Fruit fly (Drosophila melanogaster) whole organism, embryonic: ENCODE results near the gene CG16717.

ENCODE experiments used
- BEAF-32 ChIP-seq: fragments of 200-800 bp; sonication (Bioruptor generic); optimal IDR thresholded peaks from 3 replicates; lab custom pipeline; 2017; ENCODE audit warnings: missing biosample characterization, missing genetic modification characterization, mild to moderate bottlenecking, moderate library complexity, missing genetic modification reagents
- CG10267 ChIP-seq: fragments of 200-800 bp; sonication (Bioruptor generic); optimal IDR thresholded peaks from 2 replicates; lab custom pipeline; 2018; ENCODE audit warnings: missing biosample characterization, mild to moderate bottlenecking, missing genetic modification characterization, moderate library complexity
- CG12659 ChIP-seq: fragments of 200-800 bp; sonication (Bioruptor generic); optimal IDR thresholded peaks from 3 replicates; lab custom pipeline; 2017; ENCODE audit warnings: mild to moderate bottlenecking, missing biosample characterization, missing genetic modification reagents, missing genetic modification characterization
- CG13287 ChIP-seq: fragments of 200-800 bp; sonication (Bioruptor generic); IDR thresholded peaks from 2 replicates; pipeline ENCODE4 v1.3.6; 2022; ENCODE audit warnings: missing biosample characterization, missing genetic modification characterization; ENCODE audit not compliant: partially characterized antibody
- CG43689 ChIP-seq: fragments of 200-800 bp; sonication (Bioruptor generic); IDR thresholded peaks from 2 replicates; pipeline ENCODE4 v1.3.6; 2022; ENCODE audit warnings: missing biosample characterization, missing genetic modification characterization
- Dek ChIP-seq: fragments of 200-800 bp; sonication (Bioruptor generic); optimal IDR thresholded peaks from 3 replicates; lab custom pipeline; 2019; ENCODE audit warnings: missing biosample characterization, mild to moderate bottlenecking, missing genetic modification characterization, moderate library complexity
- HmgZ ChIP-seq: fragments of 200-800 bp; sonication (Bioruptor generic); optimal IDR thresholded peaks from 2 replicates; lab custom pipeline; 2018; ENCODE audit warnings: missing biosample characterization, mild to moderate bottlenecking, missing genetic modification characterization
- MESR4 ChIP-seq: fragments of 200-800 bp; sonication (Bioruptor generic); optimal IDR thresholded peaks from 2 replicates; lab custom pipeline; 2018; ENCODE audit warnings: missing biosample characterization, mild to moderate bottlenecking, missing genetic modification characterization, moderate library complexity
- Side ChIP-seq: fragments of 200-800 bp; sonication (Bioruptor generic); optimal IDR thresholded peaks from 2 replicates; lab custom pipeline; 2016; ENCODE audit warnings: missing biosample characterization, missing genetic modification characterization
- caup ChIP-seq: fragments of 200-800 bp; sonication (Bioruptor generic); optimal IDR thresholded peaks from 3 replicates; lab custom pipeline; 2017; ENCODE audit warnings: missing biosample characterization, mild to moderate bottlenecking, missing genetic modification characterization, moderate library complexity; ENCODE audit not compliant: severe bottlenecking

The CG16717 gene

DNA sequence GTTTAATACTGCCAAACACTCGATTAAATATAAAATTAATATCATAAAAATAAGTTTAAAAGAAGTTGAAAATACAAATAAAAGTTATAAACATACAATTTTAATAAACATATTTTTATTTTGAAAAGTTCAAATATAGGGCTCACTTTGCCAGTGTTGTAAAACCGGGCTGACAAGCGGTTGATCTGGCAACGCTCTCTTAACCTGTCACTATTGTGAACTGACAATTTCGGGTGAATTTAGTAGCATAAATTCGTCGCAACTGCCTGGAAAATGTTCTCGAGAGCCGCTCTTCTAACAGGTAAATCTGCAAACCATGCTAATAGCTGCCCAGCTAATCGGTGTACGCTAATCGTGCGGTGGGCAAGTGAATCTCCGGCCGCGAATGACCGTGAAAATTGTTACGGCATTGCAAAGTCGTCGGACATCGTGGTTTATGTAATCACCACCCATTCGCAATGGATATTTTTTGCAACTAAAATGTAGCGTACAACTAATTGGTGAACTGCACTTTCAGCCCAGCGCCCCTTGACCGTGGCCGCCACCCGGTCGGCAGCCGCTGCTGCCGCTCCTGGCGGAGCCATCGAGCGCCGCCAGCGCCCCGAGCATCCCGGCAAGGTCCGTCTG, 50.9 kb downstream of the CG16717 start, which contains the start of gene ATPsynB (continued):
- TF ChIP-seq BEAF-32 (GFP tag; lab: Kevin White, UChicago) (peak; percentile 39), MESR4 (GFP tag; lab: Kevin White, UChicago) (peak; percentile 97), CG43689 (GFP tag; lab: Robert Waterston, UW) (no peak), Dek (tag; lab: Kevin White, UChicago) (peak; percentile 1), Side (GFP tag; lab: Kevin White, UChicago) (no peak), CG10267 (tag; lab: Kevin White, UChicago) (peak; percentile 98), CG13287 (peak; percentile 36; the same call in 1 of the 2 replicates), caup (GFP tag; lab: Kevin White, UChicago) (peak; percentile 35), HmgZ (peak; percentile 53), CG12659 (GFP tag; lab: Kevin White, UChicago) (peak; percentile 72)
- TF ChIP-seq, all 482 proteins: peak for 91
